Worm (Caenorhabditis elegans) whole organism, L1 larva: Measurements from ENCODE around the gene dhs-30.

ENCODE experiments used
- F16B12.6 ChIP-seq: fragments of 150-350 bp; optimal IDR thresholded peaks from 2 replicates; lab custom pipeline; 2014; ENCODE audit warnings: missing biosample characterization, missing genetic modification characterization
- aly-2 ChIP-seq: fragments of 150-350 bp; optimal IDR thresholded peaks from 2 replicates; lab custom pipeline; 2014; ENCODE audit warnings: missing biosample characterization, missing genetic modification characterization
- ama-1 ChIP-seq: fragments of 150-350 bp; optimal IDR thresholded peaks from 2 replicates; lab custom pipeline; 2014
- ets-5 ChIP-seq: fragments of 200-800 bp; sonication (Bioruptor generic); IDR thresholded peaks from 2 replicates; pipeline ENCODE4 v1.3.6; 2022; ENCODE audit warnings: missing genetic modification characterization, missing compliant biosample characterization
- hlh-4 ChIP-seq: sonication (generic microtip); optimal IDR thresholded peaks from 2 replicates; lab custom pipeline; 2016; ENCODE audit warnings: mild to moderate bottlenecking, missing genetic modification characterization, missing compliant biosample characterization
- hpl-2 ChIP-seq: fragments of 150-350 bp; optimal IDR thresholded peaks from 2 replicates; lab custom pipeline; 2014; ENCODE audit warnings: missing biosample characterization, missing genetic modification reagents, missing genetic modification characterization
- lin-13 ChIP-seq: fragments of 150-350 bp; optimal IDR thresholded peaks from 2 replicates; lab custom pipeline; 2014; ENCODE audit warnings: missing biosample characterization, missing genetic modification reagents, missing genetic modification characterization
- nhr-12 ChIP-seq: sonication (generic microtip); optimal IDR thresholded peaks from 2 replicates; lab custom pipeline; 2017; ENCODE audit warnings: missing biosample characterization, missing genetic modification characterization
- nhr-237 ChIP-seq: fragments of 150-350 bp; optimal IDR thresholded peaks from 2 replicates; lab custom pipeline; 2014; ENCODE audit warnings: missing biosample characterization, missing genetic modification characterization
- nhr-90 ChIP-seq: sonication (generic microtip); optimal IDR thresholded peaks from 2 replicates; lab custom pipeline; 2016; ENCODE audit warnings: mild to moderate bottlenecking, missing genetic modification characterization, missing compliant biosample characterization; ENCODE audit not compliant: poor library complexity
- unc-62 ChIP-seq: fragments of 150-350 bp; optimal IDR thresholded peaks from 2 replicates; lab custom pipeline; 2014; ENCODE audit warnings: missing biosample characterization, missing genetic modification reagents, missing genetic modification characterization
- ztf-4 ChIP-seq: fragments of 150-350 bp; optimal IDR thresholded peaks from 2 replicates; lab custom pipeline; 2014; ENCODE audit warnings: missing biosample characterization, missing genetic modification characterization

ce11 chrX:17227376-17227775 is 8.3 kb downstream of the dhs-30 start:
- TF ChIP-seq F16B12.6 (tag; lab: Kevin White, UChicago), result no peak
- no peak for TF ChIP-seq nhr-90
- TF ChIP-seq lin-13 (GFP tag; lab: Kevin White, UChicago), result no peak
- TF ChIP-seq hpl-2, result no peak
- no peak for TF ChIP-seq ama-1 (lab: Kevin White, UChicago)
- TF ChIP-seq ztf-4 (tag; lab: Kevin White, UChicago), result no peak
- TF ChIP-seq ets-5 (GFP tag; lab: Robert Waterston, UW), result no peak
- no peak for TF ChIP-seq unc-62 (GFP tag; lab: Kevin White, UChicago)
- TF ChIP-seq nhr-12, result no peak
- TF ChIP-seq aly-2 (tag; lab: Kevin White, UChicago), result no peak
- TF ChIP-seq hlh-4 (tag; lab: Kevin White, UChicago), result no peak
- TF ChIP-seq nhr-237 (tag; lab: Kevin White, UChicago), result no peak
